Fruit fly (Drosophila melanogaster) Kc167 (cell line): ENCODE measurements around the gene CG13996.

Experiments used
- h ChIP-seq: fragments of >200 bp; optimal IDR thresholded peaks from 3 replicates; lab custom pipeline; 2018; ENCODE audit warnings: missing external identifiers
- insv ChIP-seq: fragments of >200 bp; optimal IDR thresholded peaks from 3 replicates; lab custom pipeline; 2018; ENCODE audit warnings: missing external identifiers
- psq ChIP-seq: fragments of >200 bp; optimal IDR thresholded peaks from 2 replicates; lab custom pipeline; 2017; ENCODE audit warnings: missing external identifiers

DNA sequence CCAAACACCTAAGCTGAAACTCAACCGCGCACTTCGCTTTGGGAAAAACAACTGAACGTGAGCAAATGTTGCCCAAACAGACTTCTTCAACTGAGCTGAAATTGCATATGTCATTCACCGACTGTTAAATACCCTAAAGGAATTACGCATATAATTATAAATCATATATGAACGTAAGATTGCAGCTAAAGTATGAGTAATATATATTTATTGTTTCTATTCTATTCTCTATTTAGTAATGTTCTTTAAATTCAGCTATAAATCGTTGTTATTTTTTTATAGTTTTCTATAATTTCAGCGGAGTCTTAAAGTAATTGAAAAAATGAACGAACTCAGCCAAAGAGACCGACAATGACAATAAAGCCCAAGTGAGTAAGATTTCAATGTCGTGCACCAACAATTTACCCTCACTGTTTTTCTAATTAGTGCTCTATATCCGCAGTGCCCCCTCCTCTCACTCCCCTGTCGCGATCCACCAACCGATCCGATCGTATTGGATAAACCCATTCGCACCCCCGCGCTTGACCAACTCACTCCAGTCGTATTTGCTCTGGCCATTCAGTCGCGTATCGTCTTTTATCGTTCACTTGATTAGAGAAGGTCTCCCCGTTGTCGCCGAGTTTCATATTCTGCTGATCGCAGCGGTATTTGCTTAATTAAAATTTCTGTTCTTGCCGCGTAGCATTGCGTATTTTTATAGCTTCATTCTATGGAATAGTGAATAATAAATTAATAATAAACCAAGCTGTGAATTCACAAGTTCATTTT, 8.1 kb upstream of the CG13996 start, which contains the start of gene CG9098:
- TF ChIP-seq insv (lab: Kevin White, UChicago) (no peak), psq (lab: Kevin White, UChicago) (no peak), h (lab: Kevin White, UChicago) (no peak)
